Fruit fly (Drosophila melanogaster): ENCODE results near the gene Naa30B.
A peak's percentile ranks its signal among the peaks of the same experiment; 100 is the strongest.

Naa30B gene

dm6 chr3L:1515820-1516540 lies 44.1 kb upstream of the Naa30B start (continued):
- no peak for TF ChIP-seq CG11696 (GFP tag; IDR thresholded peaks at IDR 0.05)
- peak; percentile 32; the same call in 1 of the 2 replicates for TF ChIP-seq CG8765 (GFP tag; IDR thresholded peaks at IDR 0.05)
- no peak for TF ChIP-seq CG4282 (GFP tag; optimal IDR thresholded peaks at IDR 0.05)
- TF ChIP-seq p53 (GFP tag; optimal IDR thresholded peaks at IDR 0.05) = no peak
- peak; percentile 83 for TF ChIP-seq CG10979 (tag; optimal IDR thresholded peaks at IDR 0.05)
- TF ChIP-seq shn (GFP tag; optimal IDR thresholded peaks at IDR 0.05) = peak; percentile 71
- TF ChIP-seq maf-S (GFP tag; optimal IDR thresholded peaks at IDR 0.05) = peak; percentile 31
- TF ChIP-seq ssp (GFP tag; IDR thresholded peaks at IDR 0.05) = peak; percentile 41; the same call in 1 of the 2 replicates
- TF ChIP-seq Six4 (GFP tag; optimal IDR thresholded peaks at IDR 0.05) = peak; percentile 68
- TF ChIP-seq odd (GFP tag; optimal IDR thresholded peaks at IDR 0.05) = peak; percentile 62
- peak; percentile 83 for TF ChIP-seq Sox100B (GFP tag; optimal IDR thresholded peaks at IDR 0.05)
- TF ChIP-seq Doc2 (GFP tag; IDR thresholded peaks at IDR 0.05) = no peak
- no peak for TF ChIP-seq CG10321 (GFP tag; IDR thresholded peaks at IDR 0.05)
- peak; percentile 33 for TF ChIP-seq CG8290 (GFP tag; optimal IDR thresholded peaks at IDR 0.05)
- TF ChIP-seq CG8290 (tag; optimal IDR thresholded peaks at IDR 0.05) = peak; percentile 36 to 40
- peak; percentile 53 for TF ChIP-seq CG12071 (GFP tag; optimal IDR thresholded peaks at IDR 0.05)
- peak; percentile 45; the same call in 3 of the 4 replicates for TF ChIP-seq Gug (GFP tag; IDR thresholded peaks at IDR 0.05)
- TF ChIP-seq mld (GFP tag; IDR thresholded peaks at IDR 0.05; ENCODE audit: partially characterized antibody) = no peak
- TF ChIP-seq MTF-1 (GFP tag; optimal IDR thresholded peaks at IDR 0.05; ENCODE audit: borderline replicate concordance) = no peak
- no peak for TF ChIP-seq CG8478 (optimal IDR thresholded peaks at IDR 0.05)
- no peak for TF ChIP-seq gt (GFP tag; IDR thresholded peaks at IDR 0.05)
- no peak for TF ChIP-seq H15 (GFP tag; IDR thresholded peaks at IDR 0.05)
- no peak for TF ChIP-seq Oaz (GFP tag; IDR thresholded peaks at IDR 0.05)
- TF ChIP-seq Hand (GFP tag; optimal IDR thresholded peaks at IDR 0.05) = no peak
- TF ChIP-seq CG1647 (GFP tag; optimal IDR thresholded peaks at IDR 0.05) = no peak
- TF ChIP-seq Abd-B (GFP tag; optimal IDR thresholded peaks at IDR 0.05) = peak; percentile 73
- TF ChIP-seq chn (GFP tag; optimal IDR thresholded peaks at IDR 0.05) = peak; percentile 65
- TF ChIP-seq CG33557 (GFP tag; optimal IDR thresholded peaks at IDR 0.05) = peak; percentile 79
- TF ChIP-seq nerfin-2 (GFP tag; IDR thresholded peaks at IDR 0.05; ENCODE audit: partially characterized antibody) = no peak
- peak; percentile 99 for TF ChIP-seq grau (tag; optimal IDR thresholded peaks at IDR 0.05)
- TF ChIP-seq ken (GFP tag; IDR thresholded peaks at IDR 0.05) = peak; percentile 56; the same call in 1 of the 3 replicates
- peak; percentile 47 for TF ChIP-seq Dek (tag; optimal IDR thresholded peaks at IDR 0.05)
- no peak for TF ChIP-seq chinmo (GFP tag; IDR thresholded peaks at IDR 0.05; ENCODE audit: partially characterized antibody)
- peak; percentile 60 for TF ChIP-seq Dad (GFP tag; optimal IDR thresholded peaks at IDR 0.05)
- TF ChIP-seq Bgb (GFP tag; IDR thresholded peaks at IDR 0.05; ENCODE audit: partially characterized antibody) = no peak
- peak; percentile 76 for TF ChIP-seq Chrac-16 (GFP tag; optimal IDR thresholded peaks at IDR 0.05)
- TF ChIP-seq NfI (GFP tag; optimal IDR thresholded peaks at IDR 0.05) = peak; percentile 68
- no peak for TF ChIP-seq wdn (GFP tag; IDR thresholded peaks at IDR 0.05)
- TF ChIP-seq CG6175 (GFP tag; IDR thresholded peaks at IDR 0.05) = no peak
- peak; percentile 63 to 84 for TF ChIP-seq chif (GFP tag; optimal IDR thresholded peaks at IDR 0.05)
- peak; percentile 54 for TF ChIP-seq CG13624 (GFP tag; optimal IDR thresholded peaks at IDR 0.05)
- TF ChIP-seq E2f2 (GFP tag; IDR thresholded peaks at IDR 0.05) = peak; percentile 35; the same call in 1 of the 2 replicates
- TF ChIP-seq CG17361 (GFP tag; IDR thresholded peaks at IDR 0.05) = peak; percentile 82
- TF ChIP-seq ase (GFP tag; IDR thresholded peaks at IDR 0.05) = 0 out of 3 replicates have a peak, but pooled peaks have one; percentile 5
- TF ChIP-seq CG8944 (GFP tag; optimal IDR thresholded peaks at IDR 0.05) = peak; percentile 70
- no peak for TF ChIP-seq CG13287 (GFP tag; IDR thresholded peaks at IDR 0.05; ENCODE audit: partially characterized antibody)
- TF ChIP-seq oc (tag; optimal IDR thresholded peaks at IDR 0.05) = peak; percentile 77
- TF ChIP-seq Fer3 (tag; optimal IDR thresholded peaks at IDR 0.05) = no peak
- TF ChIP-seq Fer1 (GFP tag; optimal IDR thresholded peaks at IDR 0.05) = peak; percentile 13
- TF ChIP-seq Sry-δ (GFP tag; optimal IDR thresholded peaks at IDR 0.05) = peak; percentile 7

All from whole organism, embryonic.